Fruit fly (Drosophila melanogaster): ENCODE data around the gene Ssl1.

Gene Ssl1

dm6 chr3L:22886939-22887338 is 8.1 kb downstream of the Ssl1 start:
- TF ChIP-seq shn (GFP tag; optimal IDR thresholded peaks at IDR 0.05), result no peak
- no peak for TF ChIP-seq MESR4 (GFP tag; optimal IDR thresholded peaks at IDR 0.05)
- TF ChIP-seq exex (tag; optimal IDR thresholded peaks at IDR 0.05), result peak; percentile 1
- TF ChIP-seq CG2199 (GFP tag; IDR thresholded peaks at IDR 0.05), result 0 out of 3 replicates have a peak, but pooled peaks have one; percentile 47
- peak; percentile 35 for TF ChIP-seq mirr (GFP tag; optimal IDR thresholded peaks at IDR 0.05)
- TF ChIP-seq maf-S (GFP tag; optimal IDR thresholded peaks at IDR 0.05), result no peak
- peak; percentile 25 for TF ChIP-seq Med (GFP tag)
- TF ChIP-seq row (GFP tag; IDR thresholded peaks at IDR 0.05), result no peak
- TF ChIP-seq zen2 (GFP tag; IDR thresholded peaks at IDR 0.05; ENCODE audit: partially characterized antibody), result no peak
- peak; percentile 85 for TF ChIP-seq grn (GFP tag; optimal IDR thresholded peaks at IDR 0.05)
- no peak for TF ChIP-seq so (GFP tag; IDR thresholded peaks at IDR 0.05)
- TF ChIP-seq fru (optimal IDR thresholded peaks at IDR 0.05), result no peak
- TF ChIP-seq cwo (GFP tag; optimal IDR thresholded peaks at IDR 0.05), result peak; percentile 40
- TF ChIP-seq Hey (tag; optimal IDR thresholded peaks at IDR 0.05), result peak; percentile 26
- TF ChIP-seq GATAe (GFP tag; conservative IDR thresholded peaks at IDR 0.05), result peak; percentile 60
- no peak for TF ChIP-seq CG13296 (GFP tag; optimal IDR thresholded peaks at IDR 0.05)
- no peak for TF ChIP-seq CG11695 (GFP tag; IDR thresholded peaks at IDR 0.05)
- TF ChIP-seq eve (GFP tag; optimal IDR thresholded peaks at IDR 0.05), result no peak
- peak; percentile 67 for TF ChIP-seq CG15479 (GFP tag; optimal IDR thresholded peaks at IDR 0.05)
- no peak for TF ChIP-seq Aef1 (GFP tag; IDR thresholded peaks at IDR 0.05)
- no peak for TF ChIP-seq Gsc (GFP tag; IDR thresholded peaks at IDR 0.05)
- TF ChIP-seq chinmo (GFP tag; IDR thresholded peaks at IDR 0.05; ENCODE audit: partially characterized antibody), result 0 out of 4 replicates have a peak, but pooled peaks have one; percentile 57
- no peak for TF ChIP-seq CG10654 (GFP tag; optimal IDR thresholded peaks at IDR 0.05)
- TF ChIP-seq Hsf (GFP tag; optimal IDR thresholded peaks at IDR 0.05), result no peak
- TF ChIP-seq ab (GFP tag; optimal IDR thresholded peaks at IDR 0.05), result no peak

DNA sequence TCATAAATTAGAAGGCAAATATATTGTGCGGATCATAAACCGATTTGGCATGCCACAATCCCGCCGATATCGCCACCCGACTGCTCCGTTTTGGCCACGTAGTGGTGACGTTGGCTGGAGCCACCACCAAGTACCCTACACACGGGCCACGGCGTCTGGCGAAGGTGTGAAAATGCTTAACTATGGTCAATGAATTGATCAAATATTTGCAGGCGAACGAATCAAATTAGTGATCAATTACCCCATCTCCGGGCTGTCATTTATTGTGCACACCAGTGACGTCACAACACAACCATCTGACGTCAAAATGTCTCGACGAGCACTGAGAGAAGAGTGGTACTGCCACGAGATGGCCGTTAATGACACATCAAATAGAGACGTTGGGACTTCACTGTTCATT is 8.8 kb downstream of the Ssl1 start:
- TF ChIP-seq pita (GFP tag; optimal IDR thresholded peaks at IDR 0.05), result no peak
- TF ChIP-seq tx (GFP tag; optimal IDR thresholded peaks at IDR 0.05), result no peak
- no peak for TF ChIP-seq HLHmδ (GFP tag; optimal IDR thresholded peaks at IDR 0.05)
- no peak for TF ChIP-seq ftz-f1 (GFP tag; optimal IDR thresholded peaks at IDR 0.05)
- TF ChIP-seq trem (tag; optimal IDR thresholded peaks at IDR 0.05), result no peak
- TF ChIP-seq CG18599 (GFP tag; optimal IDR thresholded peaks at IDR 0.05), result no peak
- TF ChIP-seq exex (tag; optimal IDR thresholded peaks at IDR 0.05), result peak; percentile 27
- TF ChIP-seq toy (GFP tag; IDR thresholded peaks at IDR 0.05), result no peak
- TF ChIP-seq CG7928 (GFP tag; optimal IDR thresholded peaks at IDR 0.05), result no peak
- TF ChIP-seq CG31224 (GFP tag; IDR thresholded peaks at IDR 0.05), result 0 out of 2 replicates have a peak, but pooled peaks have one; percentile 20
- TF ChIP-seq Taf1 (GFP tag; IDR thresholded peaks at IDR 0.05), result no peak
- no peak for TF ChIP-seq CG1792 (GFP tag; optimal IDR thresholded peaks at IDR 0.05)
- no peak for TF ChIP-seq CG10209 (GFP tag; optimal IDR thresholded peaks at IDR 0.05)
- no peak for TF ChIP-seq sr (GFP tag; IDR thresholded peaks at IDR 0.05)
- TF ChIP-seq B-H2 (GFP tag; optimal IDR thresholded peaks at IDR 0.05), result no peak
- no peak for TF ChIP-seq CG7839 (tag; optimal IDR thresholded peaks at IDR 0.05)
- peak; percentile 16 for TF ChIP-seq sug (tag; optimal IDR thresholded peaks at IDR 0.05)
- TF ChIP-seq CG2129 (GFP tag; IDR thresholded peaks at IDR 0.05; ENCODE audit: partially characterized antibody), result no peak
- TF ChIP-seq MESR4 (GFP tag; optimal IDR thresholded peaks at IDR 0.05), result no peak
- TF ChIP-seq CG42726 (GFP tag; IDR thresholded peaks at IDR 0.05; ENCODE audit: partially characterized antibody), result 0 out of 2 replicates have a peak, but pooled peaks have one; percentile 8
- TF ChIP-seq BtbVII (GFP tag; optimal IDR thresholded peaks at IDR 0.05), result peak; percentile 16
- 0 out of 3 replicates have a peak, but pooled peaks have one; percentile 22 for TF ChIP-seq ci (GFP tag; IDR thresholded peaks at IDR 0.05)
- no peak for TF ChIP-seq CrebB (tag; optimal IDR thresholded peaks at IDR 0.05)
- TF ChIP-seq lab (GFP tag; optimal IDR thresholded peaks at IDR 0.05), result peak; percentile 1
- TF ChIP-seq hkb (optimal IDR thresholded peaks at IDR 0.05), result no peak
- no peak for TF ChIP-seq hkb (GFP tag; IDR thresholded peaks at IDR 0.05)
- TF ChIP-seq D (optimal IDR thresholded peaks at IDR 0.05), result no peak
- TF ChIP-seq D (GFP tag; optimal IDR thresholded peaks at IDR 0.05), result no peak
- no peak for TF ChIP-seq cg (GFP tag; optimal IDR thresholded peaks at IDR 0.05)
